Worm (Caenorhabditis elegans) whole organism, mixed stage, embryonic: ENCODE results near the gene dhs-8.

ENCODE experiments used
- mep-1 ChIP-seq: fragments of 150-350 bp; optimal IDR thresholded peaks from 2 replicates; lab custom pipeline; 2017; ENCODE audit warnings: missing biosample characterization, missing genetic modification reagents, missing genetic modification characterization, inconsistent platforms
- unc-62 ChIP-seq: fragments of 150-350 bp; optimal IDR thresholded peaks from 2 replicates; lab custom pipeline; 2014; ENCODE audit warnings: missing biosample characterization, missing genetic modification reagents, missing genetic modification characterization
- ztf-11 ChIP-seq: fragments of 150-350 bp; optimal IDR thresholded peaks from 2 replicates; lab custom pipeline; 2014; ENCODE audit warnings: missing biosample characterization, missing genetic modification characterization

DNA sequence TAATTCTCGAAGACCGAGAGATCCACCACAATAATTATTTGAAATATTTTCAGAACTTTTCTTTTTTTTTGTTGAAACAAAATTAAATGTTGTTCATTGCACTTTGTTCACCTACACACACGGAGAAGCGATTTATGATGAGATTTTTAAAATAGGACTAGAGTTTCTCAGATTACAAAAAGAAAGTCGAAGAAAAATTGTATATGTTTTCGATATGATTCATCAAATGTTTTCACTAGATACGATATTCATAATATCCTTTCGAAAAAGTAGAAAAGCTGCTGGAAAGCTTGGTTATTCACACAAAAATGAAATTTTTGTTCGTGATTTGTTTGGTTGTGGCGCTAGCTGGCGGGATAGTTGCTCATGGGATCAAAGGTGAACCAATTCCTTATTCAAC is 27.2 kb downstream of the dhs-8 start, which contains the start of gene F57C2.4:
- TF ChIP-seq unc-62, result no peak
- no peak for TF ChIP-seq ztf-11 (tag; lab: Kevin White, UChicago)
- TF ChIP-seq mep-1, result no peak
